Worm (Caenorhabditis elegans): ENCODE data around the gene ZK813.1.

Gene ZK813.1

DNA sequence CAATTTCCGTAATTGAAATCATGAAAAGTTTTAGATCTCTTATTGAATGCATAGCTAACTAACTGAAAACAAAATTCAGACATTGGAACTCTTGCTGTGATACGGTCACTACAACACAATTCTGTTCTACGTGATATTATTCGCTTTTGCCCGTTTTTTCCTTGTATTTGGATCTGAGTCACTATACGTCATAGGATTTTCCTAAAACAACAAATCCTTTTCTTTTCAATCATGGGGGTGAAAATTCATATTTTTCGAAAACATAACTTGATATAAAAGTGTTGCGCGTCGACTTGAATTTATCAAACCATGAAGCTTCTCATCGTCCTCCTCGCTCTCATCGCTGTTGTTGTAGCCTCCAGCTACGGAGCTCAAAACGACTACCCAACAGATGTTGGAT lies at the start of gene ZK813.1:
TSS of gene ZK813.1 (plus strand) at position 301 of the 400 bp plus-strand sequence.
- TF ChIP-seq npax-4 (tag; optimal IDR thresholded peaks at IDR 0.05) (no peak), ztf-16 (tag; optimal IDR thresholded peaks at IDR 0.05) (no peak), fkh-6 (tag; optimal IDR thresholded peaks at IDR 0.05) (no peak), ceh-6 (GFP tag; optimal IDR thresholded peaks at IDR 0.05) (no peak), zip-5 (tag; optimal IDR thresholded peaks at IDR 0.05) (no peak), elt-4 (tag; optimal IDR thresholded peaks at IDR 0.05) (no peak), sox-4 (tag; optimal IDR thresholded peaks at IDR 0.05) (no peak), ttx-3 (tag; optimal IDR thresholded peaks at IDR 0.05) (no peak), pha-4 (tag; optimal IDR thresholded peaks at IDR 0.05) (no peak), C08G9.2 (tag; optimal IDR thresholded peaks at IDR 0.05) (no peak), ref-2 (tag; optimal IDR thresholded peaks at IDR 0.05) (no peak), eyg-1 (tag; optimal IDR thresholded peaks at IDR 0.05) (no peak)

DNA sequence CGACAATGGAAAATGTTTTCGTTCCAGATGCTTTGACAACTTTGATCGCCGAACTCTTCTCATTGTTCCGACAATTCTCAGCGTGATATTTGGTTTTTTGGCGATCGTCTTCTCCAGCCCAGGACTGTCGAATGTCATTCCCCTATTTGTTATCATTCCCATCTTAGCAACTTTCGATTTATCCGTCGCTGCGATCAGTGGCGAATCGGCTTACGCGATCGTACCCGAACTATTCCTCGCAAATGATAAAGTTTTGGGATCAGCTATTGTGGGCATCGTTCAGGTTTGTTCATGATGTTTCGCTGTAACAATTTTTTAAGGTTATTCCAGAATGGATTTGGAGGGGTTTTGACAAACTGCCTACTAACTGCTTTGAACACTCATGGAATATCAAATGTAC lies 49.4 kb upstream of the ZK813.1 start:
- TF ChIP-seq C38D4.7 (GFP tag; optimal IDR thresholded peaks at IDR 0.05) (no peak), elt-2 (tag; optimal IDR thresholded peaks at IDR 0.05) (no peak), hlh-6 (tag; optimal IDR thresholded peaks at IDR 0.05) (no peak), Y22D7AL.16 (tag; optimal IDR thresholded peaks at IDR 0.05) (no peak), lim-6 (tag; optimal IDR thresholded peaks at IDR 0.05) (no peak), ttx-3 (tag; optimal IDR thresholded peaks at IDR 0.05) (no peak), sox-4 (tag; optimal IDR thresholded peaks at IDR 0.05) (no peak), hlh-13 (GFP tag; optimal IDR thresholded peaks at IDR 0.05) (no peak), hlh-30 (tag; optimal IDR thresholded peaks at IDR 0.05; ENCODE audit: insufficient read depth) (no peak), syd-9 (tag; optimal IDR thresholded peaks at IDR 0.05) (no peak), dve-1 (tag; optimal IDR thresholded peaks at IDR 0.05) (no peak), fkh-10 (GFP tag; optimal IDR thresholded peaks at IDR 0.05) (no peak), ceh-34 (tag; optimal IDR thresholded peaks at IDR 0.05) (no peak), ref-2 (tag; optimal IDR thresholded peaks at IDR 0.05) (no peak), ceh-2 (tag; optimal IDR thresholded peaks at IDR 0.05) (no peak), ama-1 (optimal IDR thresholded peaks at IDR 0.05) (no peak)

DNA sequence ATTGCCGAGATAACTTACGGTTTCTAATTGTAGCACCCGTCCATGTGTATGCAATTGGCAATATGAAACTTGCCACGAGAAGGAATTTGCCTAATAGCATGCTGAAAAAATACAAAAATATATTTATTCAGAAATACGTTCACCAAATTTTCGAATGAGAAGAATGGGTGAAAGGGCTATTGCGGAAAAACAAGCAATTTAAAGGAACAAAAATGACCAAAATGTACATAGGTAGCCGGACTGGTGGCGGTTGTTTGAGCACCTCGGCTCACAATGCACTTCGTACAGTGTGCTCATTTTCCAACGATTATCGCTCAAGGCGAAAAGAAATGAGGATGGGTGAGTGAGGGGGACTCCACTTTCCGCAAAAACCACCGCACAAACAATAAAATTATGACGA lies 46.2 kb upstream of the ZK813.1 start, which contains the start of gene cht-1:
TSS of gene cht-1 (minus strand) at position 101 of the 400 bp plus-strand sequence.
- TF ChIP-seq hlh-30 (tag; optimal IDR thresholded peaks at IDR 0.05; ENCODE audit: insufficient read depth), result no peak
- no peak for TF ChIP-seq pha-4 (tag; optimal IDR thresholded peaks at IDR 0.05)

DNA sequence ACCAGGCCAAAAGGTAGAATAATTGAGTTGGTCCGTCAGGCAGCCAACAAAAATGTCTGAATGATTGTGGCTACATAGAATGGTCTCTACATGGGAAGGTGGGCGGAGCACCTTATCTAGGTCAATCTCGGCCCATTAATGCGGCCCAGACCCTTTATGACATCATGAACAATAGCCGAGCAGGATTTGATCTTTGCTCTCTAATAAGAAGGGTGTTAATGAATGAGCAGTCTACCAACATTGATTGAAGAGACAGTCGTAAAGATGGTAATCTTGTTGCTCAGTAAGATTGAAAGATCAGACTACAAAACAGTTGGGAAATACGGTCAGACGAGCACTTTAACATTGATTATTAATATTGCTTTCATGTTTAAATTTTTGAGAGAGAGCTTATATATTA lies 45.7 kb upstream of the ZK813.1 start:
- TF ChIP-seq zip-5 (tag; optimal IDR thresholded peaks at IDR 0.05) (no peak), lin-11 (tag; optimal IDR thresholded peaks at IDR 0.05) (no peak), mec-3 (tag; optimal IDR thresholded peaks at IDR 0.05; ENCODE audit: borderline replicate concordance) (no peak), ceh-24 (tag; optimal IDR thresholded peaks at IDR 0.05) (no peak), nhr-232 (tag; optimal IDR thresholded peaks at IDR 0.05) (no peak), nhr-11 (tag; optimal IDR thresholded peaks at IDR 0.05) (no peak), gmeb-2 (tag; optimal IDR thresholded peaks at IDR 0.05) (no peak), C38D4.7 (GFP tag; optimal IDR thresholded peaks at IDR 0.05) (no peak), K09A11.1 (tag; optimal IDR thresholded peaks at IDR 0.05; ENCODE audit: insufficient read depth) (no peak), ref-2 (tag; optimal IDR thresholded peaks at IDR 0.05) (no peak), ceh-19 (GFP tag; optimal IDR thresholded peaks at IDR 0.05) (no peak), unc-3 (GFP tag; conservative IDR thresholded peaks at IDR 0.05) (no peak), unc-3 (tag; optimal IDR thresholded peaks at IDR 0.05) (no peak), pha-4 (tag; optimal IDR thresholded peaks at IDR 0.05) (no peak), ztf-16 (tag; optimal IDR thresholded peaks at IDR 0.05) (no peak)

DNA sequence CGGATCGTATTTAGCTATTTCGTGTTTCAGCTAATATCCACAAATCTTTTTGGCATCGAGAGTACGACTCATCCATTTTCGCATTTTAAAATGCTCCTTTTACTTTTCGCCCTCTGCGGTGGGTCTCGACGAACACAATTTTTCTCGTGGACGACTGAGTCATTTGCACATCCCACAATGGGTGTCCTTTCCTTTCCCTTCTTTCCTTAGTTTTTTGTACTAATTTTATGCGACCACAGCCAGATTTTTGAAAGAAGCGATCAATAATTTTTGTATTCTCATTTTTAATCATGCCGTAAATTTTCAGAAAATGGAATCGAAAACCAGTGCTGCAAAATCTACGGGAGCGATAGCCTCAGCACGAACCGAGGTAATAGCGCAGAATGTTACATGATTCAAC lies 44.4 kb upstream of the ZK813.1 start, which contains the start of gene C04F6.9:
TSS of gene C04F6.9 (plus strand) at position 301 of the 400 bp plus-strand sequence.
- no peak for TF ChIP-seq mec-3 (tag; optimal IDR thresholded peaks at IDR 0.05; ENCODE audit: borderline replicate concordance)
- TF ChIP-seq ceh-22 (tag; optimal IDR thresholded peaks at IDR 0.05), result no peak
- no peak for TF ChIP-seq unc-42 (tag; optimal IDR thresholded peaks at IDR 0.05)
- no peak for TF ChIP-seq ceh-2 (tag; optimal IDR thresholded peaks at IDR 0.05)
- no peak for TF ChIP-seq ets-4 (tag; optimal IDR thresholded peaks at IDR 0.05)
- TF ChIP-seq eyg-1 (tag; optimal IDR thresholded peaks at IDR 0.05), result no peak
- no peak for TF ChIP-seq ttx-3 (tag; optimal IDR thresholded peaks at IDR 0.05)
- TF ChIP-seq fax-1 (tag; optimal IDR thresholded peaks at IDR 0.05), result no peak
- TF ChIP-seq ceh-31 (tag; optimal IDR thresholded peaks at IDR 0.05), result no peak
- TF ChIP-seq lin-11 (tag; optimal IDR thresholded peaks at IDR 0.05), result no peak
- TF ChIP-seq ceh-14 (tag; optimal IDR thresholded peaks at IDR 0.05), result no peak
- no peak for TF ChIP-seq F13H6.1 (tag; optimal IDR thresholded peaks at IDR 0.05)
- TF ChIP-seq odd-2 (tag; optimal IDR thresholded peaks at IDR 0.05), result no peak
- no peak for TF ChIP-seq fkh-6 (tag; optimal IDR thresholded peaks at IDR 0.05)
- no peak for TF ChIP-seq dve-1 (tag; optimal IDR thresholded peaks at IDR 0.05)
- no peak for TF ChIP-seq pat-9 (tag; optimal IDR thresholded peaks at IDR 0.05)
- no peak for TF ChIP-seq sox-4 (tag; optimal IDR thresholded peaks at IDR 0.05)
- TF ChIP-seq ceh-45 (GFP tag; IDR thresholded peaks at IDR 0.05), result no peak
- no peak for TF ChIP-seq ceh-6 (GFP tag; optimal IDR thresholded peaks at IDR 0.05)
- TF ChIP-seq elt-4 (tag; optimal IDR thresholded peaks at IDR 0.05), result no peak

Data from whole organism, late embryonic.